Worm (Caenorhabditis elegans) whole organism, young adult: Measurements from ENCODE around the gene srw-54.

Experiments
- B0019.2 ChIP-seq: fragments of 200-800 bp; sonication (Bioruptor generic); conservative IDR thresholded peaks from 2 replicates; pipeline ENCODE4 v1.3.6; 2022; ENCODE audit warnings: missing genetic modification reagents, missing genetic modification characterization, missing compliant biosample characterization
- B0035.1 ChIP-seq: sonication (generic microtip); optimal IDR thresholded peaks from 2 replicates; lab custom pipeline; 2016; ENCODE audit warnings: missing genetic modification characterization, mild to moderate bottlenecking, missing compliant biosample characterization, missing genotype, missing genetic modification reagents
- C06A6.2 ChIP-seq: fragments of 200-800 bp; sonication (Bioruptor generic); conservative IDR thresholded peaks from 2 replicates; pipeline ENCODE4 v1.3.6; 2022; ENCODE audit warnings: missing genetic modification characterization, missing compliant biosample characterization
- C17E4.6 ChIP-seq: fragments of 200-800 bp; sonication (Bioruptor generic); IDR thresholded peaks from 2 replicates; pipeline ENCODE4 v1.3.6; 2022; ENCODE audit warnings: missing genetic modification reagents, missing genetic modification characterization, missing compliant biosample characterization
- D2030.7 ChIP-seq: fragments of 200-800 bp; sonication (Bioruptor generic); IDR thresholded peaks from 2 replicates; pipeline ENCODE4 v1.3.6; 2022; ENCODE audit warnings: missing genetic modification reagents, missing genetic modification characterization, missing compliant biosample characterization
- F52B5.7 ChIP-seq: sonication (generic microtip); optimal IDR thresholded peaks from 2 replicates; lab custom pipeline; 2016; ENCODE audit warnings: mild to moderate bottlenecking, missing genetic modification characterization, missing compliant biosample characterization
- T07F8.4 ChIP-seq: sonication (generic microtip); optimal IDR thresholded peaks from 2 replicates; lab custom pipeline; 2016; ENCODE audit warnings: mild to moderate bottlenecking, missing genetic modification characterization, moderate library complexity, missing compliant biosample characterization
- T26A5.8 ChIP-seq: sonication (generic microtip); optimal IDR thresholded peaks from 2 replicates; lab custom pipeline; 2016; ENCODE audit warnings: missing genetic modification characterization, missing compliant biosample characterization
- Y79H2A.3 ChIP-seq: fragments of 200-800 bp; sonication (Bioruptor generic); conservative IDR thresholded peaks from 2 replicates; pipeline ENCODE4 v1.3.6; 2022; ENCODE audit warnings: missing genetic modification reagents, missing genetic modification characterization, missing compliant biosample characterization
- ama-1 ChIP-seq, 3 experiments: fragments of 150-350 bp in 1 of 3; sonication (generic microtip) in 2 of 3; optimal IDR thresholded peaks; 2 replicates each; lab custom pipeline; 2014 to 2018; ENCODE audit warnings: missing biosample characterization in 2 of 3, missing genetic modification characterization in 2 of 3, missing genetic modification reagents in 2 of 3
- attf-6 ChIP-seq: fragments of 200-800 bp; sonication (Bioruptor generic); IDR thresholded peaks from 2 replicates; pipeline ENCODE4 v1.3.6; 2022; ENCODE audit warnings: missing genetic modification reagents, missing genetic modification characterization, missing compliant biosample characterization
- ccch-3 ChIP-seq: fragments of 200-800 bp; sonication (Bioruptor generic); optimal IDR thresholded peaks from 2 replicates; lab custom pipeline; 2018; ENCODE audit warnings: mild to moderate bottlenecking, missing genetic modification characterization, missing compliant biosample characterization
- ceh-100 ChIP-seq: fragments of 200-800 bp; sonication (Bioruptor generic); IDR thresholded peaks from 2 replicates; pipeline ENCODE4 v1.3.6; 2022; ENCODE audit warnings: missing genetic modification reagents, missing genetic modification characterization, missing compliant biosample characterization
- ceh-79 ChIP-seq: sonication (generic microtip); optimal IDR thresholded peaks from 2 replicates; lab custom pipeline; 2017; ENCODE audit warnings: mild to moderate bottlenecking, missing genetic modification characterization, missing compliant biosample characterization
- die-1 ChIP-seq: sonication (generic microtip); optimal IDR thresholded peaks from 2 replicates; lab custom pipeline; 2016; ENCODE audit warnings: missing genotype, mild to moderate bottlenecking, missing genetic modification characterization, missing compliant biosample characterization
- dox-1 ChIP-seq: fragments of 200-800 bp; sonication (Bioruptor generic); IDR thresholded peaks from 2 replicates; pipeline ENCODE4 v1.3.6; 2022; ENCODE audit warnings: missing genetic modification reagents, missing genetic modification characterization, missing compliant biosample characterization
- gei-17 ChIP-seq: fragments of 200-800 bp; sonication (Bioruptor generic); optimal IDR thresholded peaks from 2 replicates; lab custom pipeline; 2018; ENCODE audit warnings: mild to moderate bottlenecking, missing genetic modification characterization, missing compliant biosample characterization
- him-1 ChIP-seq: sonication (generic microtip); optimal IDR thresholded peaks from 2 replicates; lab custom pipeline; 2016; ENCODE audit warnings: missing genotype, missing genetic modification reagents, missing genetic modification characterization, missing compliant biosample characterization
- hmg-1.2 ChIP-seq: fragments of 200-800 bp; sonication (Bioruptor generic); IDR thresholded peaks from 2 replicates; pipeline ENCODE4 v1.3.6; 2022; ENCODE audit warnings: missing genetic modification reagents, missing genetic modification characterization, missing compliant biosample characterization
- lag-1 ChIP-seq: fragments of 200-800 bp; sonication (Bioruptor generic); IDR thresholded peaks from 2 replicates; pipeline ENCODE4 v1.3.6; 2022; ENCODE audit warnings: missing genetic modification reagents, missing genetic modification characterization, missing compliant biosample characterization
- madf-10 ChIP-seq: sonication (generic microtip); optimal IDR thresholded peaks from 2 replicates; lab custom pipeline; 2016; ENCODE audit warnings: mild to moderate bottlenecking, missing genetic modification characterization, missing compliant biosample characterization
- madf-6 ChIP-seq: fragments of 200-800 bp; sonication (Bioruptor generic); IDR thresholded peaks from 2 replicates; pipeline ENCODE4 v1.3.6; 2022; ENCODE audit warnings: missing genetic modification reagents, missing genetic modification characterization, missing compliant biosample characterization
- mxl-1 ChIP-seq: sonication (generic microtip); optimal IDR thresholded peaks from 2 replicates; lab custom pipeline; 2016; ENCODE audit warnings: missing genetic modification characterization, missing compliant biosample characterization
- nfya-2 ChIP-seq: fragments of 200-800 bp; sonication (Bioruptor generic); IDR thresholded peaks from 2 replicates; pipeline ENCODE4 v1.3.6; 2022; ENCODE audit warnings: missing genetic modification reagents, missing genetic modification characterization, missing compliant biosample characterization
- nhr-179 ChIP-seq: sonication (generic microtip); optimal IDR thresholded peaks from 2 replicates; lab custom pipeline; 2016; ENCODE audit warnings: mild to moderate bottlenecking, missing genetic modification characterization, missing compliant biosample characterization
- nhr-27 ChIP-seq: fragments of 200-800 bp; sonication (Bioruptor generic); optimal IDR thresholded peaks from 2 replicates; lab custom pipeline; 2018; ENCODE audit warnings: mild to moderate bottlenecking, missing genetic modification characterization, moderate library complexity, missing compliant biosample characterization
- nhr-80 ChIP-seq: sonication (generic microtip); optimal IDR thresholded peaks from 2 replicates; lab custom pipeline; 2016; ENCODE audit warnings: missing genetic modification characterization, missing compliant biosample characterization
- pbrm-1 ChIP-seq: fragments of 200-800 bp; sonication (Bioruptor generic); IDR thresholded peaks from 2 replicates; pipeline ENCODE4 v1.3.6; 2022; ENCODE audit warnings: missing genetic modification reagents, missing genetic modification characterization, missing compliant biosample characterization
- rcor-1 ChIP-seq: fragments of 200-800 bp; sonication (Bioruptor generic); IDR thresholded peaks from 2 replicates; pipeline ENCODE4 v1.3.6; 2022; ENCODE audit warnings: missing genetic modification reagents, missing genetic modification characterization, missing compliant biosample characterization
- rpc-1 ChIP-seq, 2 experiments: fragments of 150-350 bp in 1 of 2; sonication (generic microtip) in 1 of 2; optimal IDR thresholded peaks; 2 replicates each; lab custom pipeline; 2014 to 2018; ENCODE audit warnings: missing biosample characterization in 1 of 2, missing genetic modification characterization in 1 of 2, missing genetic modification reagents in 1 of 2, missing genotype in 1 of 2
- snpc-1.1 ChIP-seq: sonication (generic microtip); optimal IDR thresholded peaks from 2 replicates; lab custom pipeline; 2017; ENCODE audit warnings: missing genetic modification characterization, mild to moderate bottlenecking, missing compliant biosample characterization, antibody characterized with exemption, moderate library complexity, missing genotype, missing genetic modification reagents; ENCODE audit not compliant: insufficient read depth
- snpc-4 ChIP-seq, 5 experiments: fragments of 150-350 bp in 1 of 5; sonication (generic microtip) in 4 of 5; optimal IDR thresholded peaks; 2 replicates each; lab custom pipeline; 2014 to 2018; ENCODE audit warnings: missing genetic modification characterization in 5 of 5, missing biosample characterization in 3 of 5, antibody characterized with exemption in 2 of 5, mild to moderate bottlenecking in 2 of 5, missing compliant biosample characterization in 2 of 5, missing genotype in 2 of 5, moderate library complexity in 2 of 5, missing genetic modification reagents in 1 of 5
- tbp1 ChIP-seq: fragments of 200-800 bp; sonication (Bioruptor generic); optimal IDR thresholded peaks from 2 replicates; lab custom pipeline; 2018; ENCODE audit warnings: mild to moderate bottlenecking, missing genetic modification characterization, missing compliant biosample characterization
- zfh-2 ChIP-seq: fragments of 200-800 bp; sonication (Bioruptor generic); conservative IDR thresholded peaks from 2 replicates; pipeline ENCODE4 v1.3.6; 2022; ENCODE audit warnings: missing genetic modification reagents, missing genetic modification characterization, missing compliant biosample characterization
- ztf-22 ChIP-seq: fragments of 200-800 bp; sonication (Bioruptor generic); optimal IDR thresholded peaks from 2 replicates; lab custom pipeline; 2018; ENCODE audit warnings: mild to moderate bottlenecking, missing genetic modification characterization, moderate library complexity, missing compliant biosample characterization
- ztf-6 ChIP-seq: fragments of 200-800 bp; sonication (Bioruptor generic); IDR thresholded peaks from 2 replicates; pipeline ENCODE4 v1.3.6; 2022; ENCODE audit warnings: missing genetic modification reagents, missing genetic modification characterization, missing compliant biosample characterization

The srw-54 gene

ce11 chrV:16622754-16623261 is 11.7 kb downstream of the srw-54 start, which contains the start of gene Y70C5A.2:
Y70C5A.2 (minus strand) TSS chrV:16623211.
- peak; percentile 52 for TF ChIP-seq zfh-2 (GFP tag; lab: Robert Waterston, UW)
- TF ChIP-seq snpc-1.1 (tag; lab: Kevin White, UChicago), result no peak
- TF ChIP-seq F52B5.7 (tag; lab: Kevin White, UChicago), result no peak
- no peak for TF ChIP-seq hmg-1.2 (GFP tag; lab: Robert Waterston, UW)
- TF ChIP-seq ztf-22 (GFP tag; lab: Kevin White, UChicago), result no peak
- no peak for TF ChIP-seq T26A5.8 (tag; lab: Kevin White, UChicago)
- TF ChIP-seq snpc-4 (GFP tag; optimal IDR thresholded peaks at IDR 0.05; lab: Kevin White, UChicago), result no peak
- no peak for TF ChIP-seq snpc-4 (tag; optimal IDR thresholded peaks at IDR 0.05; lab: Kevin White, UChicago)
- TF ChIP-seq ama-1 (optimal IDR thresholded peaks at IDR 0.05; lab: Kevin White, UChicago), result no peak
- TF ChIP-seq ama-1 (GFP tag; optimal IDR thresholded peaks at IDR 0.05; lab: Kevin White, UChicago), result no peak
- TF ChIP-seq D2030.7 (GFP tag; lab: Robert Waterston, UW), result peak; percentile 35; the same call in 1 of the 2 replicates
- TF ChIP-seq pbrm-1 (GFP tag; lab: Robert Waterston, UW), result peak; percentile 80
- TF ChIP-seq nhr-179 (tag; lab: Kevin White, UChicago), result no peak
- no peak for TF ChIP-seq B0035.1 (tag; lab: Kevin White, UChicago)
- no peak for TF ChIP-seq C06A6.2 (GFP tag; lab: Robert Waterston, UW)
- TF ChIP-seq dox-1 (GFP tag; lab: Robert Waterston, UW), result peak; percentile 10; the same call in 1 of the 2 replicates
- no peak for TF ChIP-seq ccch-3 (GFP tag; lab: Kevin White, UChicago)
- TF ChIP-seq rpc-1 (optimal IDR thresholded peaks at IDR 0.05; lab: Kevin White, UChicago), result no peak
- TF ChIP-seq rpc-1 (tag; optimal IDR thresholded peaks at IDR 0.05; lab: Kevin White, UChicago), result peak; percentile 21
- TF ChIP-seq madf-6 (GFP tag; lab: Robert Waterston, UW), result no peak
- no peak for TF ChIP-seq C17E4.6 (GFP tag; lab: Robert Waterston, UW)
- TF ChIP-seq attf-6 (GFP tag; lab: Robert Waterston, UW), result 0 out of 2 replicates have a peak, but pooled peaks have one; percentile 51
- TF ChIP-seq ceh-79, result no peak
- TF ChIP-seq ztf-6 (GFP tag; lab: Robert Waterston, UW), result no peak
- TF ChIP-seq lag-1 (GFP tag; lab: Robert Waterston, UW), result no peak
- TF ChIP-seq, all 124 proteins: peak for 6

ce11 chrV:16627962-16628361 is 16.8 kb downstream of the srw-54 start, which contains the start of gene oac-53:
oac-53 (minus strand) TSS chrV:16627970.
- TF ChIP-seq ceh-100 (GFP tag; lab: Robert Waterston, UW), result no peak
- TF ChIP-seq nhr-80 (tag; lab: Kevin White, UChicago), result peak; percentile 59

- TF ChIP-seq madf-10 (tag; lab: Kevin White, UChicago) (no peak), tbp1 (GFP tag; lab: Kevin White, UChicago) (no peak), rcor-1 (GFP tag; lab: Robert Waterston, UW) (no peak), die-1 (no peak), nhr-27 (no peak), him-1 (tag; lab: Kevin White, UChicago) (no peak), T07F8.4 (tag; lab: Kevin White, UChicago) (no peak), nfya-2 (GFP tag; lab: Robert Waterston, UW) (no peak), mxl-1 (tag; lab: Kevin White, UChicago) (no peak), B0019.2 (GFP tag; lab: Robert Waterston, UW) (no peak), snpc-1.1 (tag; lab: Kevin White, UChicago) (no peak), Y79H2A.3 (GFP tag; lab: Robert Waterston, UW) (no peak), gei-17 (GFP tag; lab: Kevin White, UChicago) (no peak)
- TF ChIP-seq, all 124 proteins: peak for 0
Observed at ce11 chrV:16628991-16629390, 17.9 kb downstream of the srw-54 start, which contains the start of gene W06G6.2. W06G6.2 (plus strand) TSS chrV:16629291.
